Fruit fly (Drosophila melanogaster) whole organism, prepupa: ENCODE measurements around the gene CG13062.

ENCODE experiments used
- Blimp-1 ChIP-seq: fragments of 200-800 bp; sonication (Bioruptor generic); optimal IDR thresholded peaks from 3 replicates; lab custom pipeline; 2017; ENCODE audit warnings: missing biosample characterization, missing genetic modification characterization, mild to moderate bottlenecking, moderate library complexity, missing genetic modification reagents
- CG10631 ChIP-seq: fragments of 200-800 bp; sonication (Bioruptor generic); optimal IDR thresholded peaks from 2 replicates; lab custom pipeline; 2016; ENCODE audit warnings: missing biosample characterization, missing genetic modification characterization
- CG10669 ChIP-seq: fragments of 200-800 bp; sonication (Bioruptor generic); optimal IDR thresholded peaks from 3 replicates; lab custom pipeline; 2018; ENCODE audit warnings: missing biosample characterization, mild to moderate bottlenecking, missing genetic modification characterization, moderate library complexity
- CG11294 ChIP-seq: fragments of 200-800 bp; sonication (Bioruptor generic); IDR thresholded peaks from 2 replicates; pipeline ENCODE4 v1.3.6; 2022; ENCODE audit warnings: missing biosample characterization, missing genetic modification characterization
- CG11762 ChIP-seq: fragments of 200-800 bp; sonication (Bioruptor generic); optimal IDR thresholded peaks from 3 replicates; lab custom pipeline; 2016; ENCODE audit warnings: missing biosample characterization, missing genetic modification characterization; ENCODE audit not compliant: insufficient read depth
- CG11902 ChIP-seq: fragments of 200-800 bp; sonication (Bioruptor generic); optimal IDR thresholded peaks from 3 replicates; lab custom pipeline; 2016; ENCODE audit warnings: missing biosample characterization, missing genetic modification characterization
- CG15336 ChIP-seq: fragments of 200-800 bp; sonication (Bioruptor generic); IDR thresholded peaks from 2 replicates; pipeline ENCODE4 v1.3.6; 2022; ENCODE audit warnings: missing biosample characterization, missing genetic modification characterization
- CG16779 ChIP-seq: fragments of 200-800 bp; sonication (Bioruptor generic); optimal IDR thresholded peaks from 3 replicates; lab custom pipeline; 2017; ENCODE audit warnings: missing biosample characterization, mild to moderate bottlenecking, missing genetic modification characterization
- CG3032 ChIP-seq: fragments of 200-800 bp; optimal IDR thresholded peaks from 2 replicates; lab custom pipeline; 2019; ENCODE audit warnings: missing biosample characterization, mild to moderate bottlenecking, missing genetic modification characterization, moderate library complexity
- CG32006 ChIP-seq: fragments of 200-800 bp; sonication (Bioruptor generic); optimal IDR thresholded peaks from 3 replicates; lab custom pipeline; 2017; ENCODE audit warnings: missing biosample characterization, mild to moderate bottlenecking, missing genetic modification characterization
- CG3919 ChIP-seq: fragments of 200-800 bp; sonication (Bioruptor generic); optimal IDR thresholded peaks from 3 replicates; lab custom pipeline; 2016; ENCODE audit warnings: missing biosample characterization, missing genetic modification characterization
- CG4318 ChIP-seq: fragments of 200-800 bp; sonication (Bioruptor generic); optimal IDR thresholded peaks from 3 replicates; lab custom pipeline; 2017; ENCODE audit warnings: missing biosample characterization, mild to moderate bottlenecking, missing genetic modification characterization
- CG6163 ChIP-seq: fragments of 200-800 bp; sonication (Bioruptor generic); IDR thresholded peaks from 3 replicates; pipeline ENCODE4 v1.3.6; 2022; ENCODE audit warnings: missing biosample characterization, missing genetic modification characterization
- CG6276 ChIP-seq: fragments of 200-800 bp; sonication (Bioruptor generic); optimal IDR thresholded peaks from 2 replicates; lab custom pipeline; 2017; ENCODE audit warnings: missing biosample characterization, mild to moderate bottlenecking, missing genetic modification characterization
- CG6792 ChIP-seq: fragments of 200-800 bp; sonication (Bioruptor generic); optimal IDR thresholded peaks from 3 replicates; lab custom pipeline; 2016; ENCODE audit warnings: missing biosample characterization, missing genetic modification characterization
- CG6854 ChIP-seq: fragments of 200-800 bp; sonication (Bioruptor generic); optimal IDR thresholded peaks from 2 replicates; lab custom pipeline; 2017; ENCODE audit warnings: missing biosample characterization, mild to moderate bottlenecking, missing genetic modification characterization
- CG8119 ChIP-seq: fragments of 200-800 bp; sonication (Bioruptor generic); IDR thresholded peaks from 3 replicates; pipeline ENCODE4 v1.3.6; 2022; ENCODE audit warnings: missing biosample characterization, missing genetic modification characterization
- CG8319 ChIP-seq: fragments of 200-800 bp; sonication (Bioruptor generic); optimal IDR thresholded peaks from 3 replicates; lab custom pipeline; 2016; ENCODE audit warnings: missing biosample characterization, missing genetic modification characterization
- CG9139 ChIP-seq: fragments of 200-800 bp; sonication (Bioruptor generic); optimal IDR thresholded peaks from 3 replicates; lab custom pipeline; 2017; ENCODE audit warnings: missing biosample characterization, mild to moderate bottlenecking, missing genetic modification characterization
- Eip93F ChIP-seq: fragments of 200-800 bp; sonication (Bioruptor generic); optimal IDR thresholded peaks from 2 replicates; lab custom pipeline; 2016; ENCODE audit warnings: missing biosample characterization, mild to moderate bottlenecking, missing genetic modification characterization
- Gug ChIP-seq: fragments of 200-800 bp; sonication (Bioruptor generic); IDR thresholded peaks from 2 replicates; pipeline ENCODE4 v1.3.6; 2022; ENCODE audit warnings: missing biosample characterization, missing genetic modification characterization
- Hr38 ChIP-seq: sonication (Bioruptor generic); optimal IDR thresholded peaks from 2 replicates; lab custom pipeline; 2016; ENCODE audit warnings: missing biosample characterization, missing genetic modification characterization
- Hr39 ChIP-seq: fragments of 200-800 bp; sonication (Bioruptor generic); optimal IDR thresholded peaks from 2 replicates; lab custom pipeline; 2016; ENCODE audit warnings: missing biosample characterization, missing genetic modification characterization
- Hr4 ChIP-seq: fragments of 200-800 bp; sonication (Bioruptor generic); optimal IDR thresholded peaks from 3 replicates; lab custom pipeline; 2016; ENCODE audit warnings: missing biosample characterization, missing genetic modification characterization
- Lpt ChIP-seq: fragments of 200-800 bp; sonication (Bioruptor generic); optimal IDR thresholded peaks from 3 replicates; lab custom pipeline; 2016; ENCODE audit warnings: missing biosample characterization, missing genetic modification characterization
- Met ChIP-seq: fragments of 200-800 bp; sonication (Bioruptor generic); optimal IDR thresholded peaks from 3 replicates; lab custom pipeline; 2016; ENCODE audit warnings: missing biosample characterization, missing genetic modification characterization
- OdsH ChIP-seq: fragments of 200-800 bp; sonication (Bioruptor generic); optimal IDR thresholded peaks from 3 replicates; lab custom pipeline; 2016; ENCODE audit warnings: missing biosample characterization, missing genetic modification characterization
- Smox ChIP-seq: fragments of 200-800 bp; sonication (Bioruptor generic); optimal IDR thresholded peaks from 3 replicates; lab custom pipeline; 2016; ENCODE audit warnings: missing biosample characterization, missing genetic modification characterization
- Sox102F ChIP-seq: fragments of 200-800 bp; sonication (Bioruptor generic); optimal IDR thresholded peaks from 2 replicates; lab custom pipeline; 2016; ENCODE audit warnings: missing biosample characterization, mild to moderate bottlenecking, missing genetic modification characterization
- acj6 ChIP-seq: fragments of 200-800 bp; sonication (Bioruptor generic); optimal IDR thresholded peaks from 3 replicates; lab custom pipeline; 2016; ENCODE audit warnings: missing biosample characterization, missing genetic modification characterization
- dac ChIP-seq: fragments of 200-800 bp; sonication (Bioruptor generic); optimal IDR thresholded peaks from 2 replicates; lab custom pipeline; 2017; ENCODE audit warnings: missing biosample characterization, mild to moderate bottlenecking, missing genetic modification characterization
- dsx ChIP-seq: fragments of 200-800 bp; optimal IDR thresholded peaks from 3 replicates; lab custom pipeline; 2019; ENCODE audit warnings: missing biosample characterization, mild to moderate bottlenecking, missing genetic modification characterization, moderate library complexity; ENCODE audit not compliant: poor library complexity, severe bottlenecking
- eg ChIP-seq: fragments of 200-800 bp; sonication (Bioruptor generic); IDR thresholded peaks from 3 replicates; pipeline ENCODE4 v1.3.6; 2022; ENCODE audit warnings: missing biosample characterization, missing genetic modification characterization
- fd59A ChIP-seq: fragments of 200-800 bp; sonication (Bioruptor generic); optimal IDR thresholded peaks from 2 replicates; lab custom pipeline; 2017; ENCODE audit warnings: missing biosample characterization, mild to moderate bottlenecking, missing genetic modification characterization, missing genetic modification reagents
- fkh ChIP-seq: fragments of 200-800 bp; sonication (Bioruptor generic); optimal IDR thresholded peaks from 3 replicates; lab custom pipeline; 2017; ENCODE audit warnings: missing biosample characterization, mild to moderate bottlenecking, missing genetic modification characterization, moderate library complexity
- lz ChIP-seq: fragments of 200-800 bp; sonication (Bioruptor generic); optimal IDR thresholded peaks from 3 replicates; lab custom pipeline; 2016; ENCODE audit warnings: missing biosample characterization, missing genetic modification characterization
- net ChIP-seq: fragments of 200-800 bp; sonication (Bioruptor generic); optimal IDR thresholded peaks from 3 replicates; lab custom pipeline; 2016; ENCODE audit warnings: missing biosample characterization, missing genetic modification characterization
- pdm3 ChIP-seq: fragments of 200-800 bp; sonication (Bioruptor generic); optimal IDR thresholded peaks from 3 replicates; lab custom pipeline; 2016; ENCODE audit warnings: missing biosample characterization, missing genetic modification characterization
- ss ChIP-seq, 2 experiments: fragments of 200-800 bp; sonication (Bioruptor generic); optimal IDR thresholded peaks; 2 replicates in 1 of 2; 3 replicates in 1 of 2; lab custom pipeline; 2017 to 2018; ENCODE audit warnings: mild to moderate bottlenecking in 2 of 2, missing biosample characterization in 2 of 2, missing genetic modification characterization in 2 of 2, moderate library complexity in 1 of 2
- svp ChIP-seq: fragments of 200-800 bp; sonication (Bioruptor generic); peaks from one replicate; lab custom pipeline; 2016; ENCODE audit warnings: missing biosample characterization, missing genetic modification characterization
- topi ChIP-seq: fragments of 200-800 bp; sonication (Bioruptor generic); optimal IDR thresholded peaks from 3 replicates; lab custom pipeline; 2016; ENCODE audit warnings: missing biosample characterization, missing genetic modification characterization

The CG13062 gene

DNA sequence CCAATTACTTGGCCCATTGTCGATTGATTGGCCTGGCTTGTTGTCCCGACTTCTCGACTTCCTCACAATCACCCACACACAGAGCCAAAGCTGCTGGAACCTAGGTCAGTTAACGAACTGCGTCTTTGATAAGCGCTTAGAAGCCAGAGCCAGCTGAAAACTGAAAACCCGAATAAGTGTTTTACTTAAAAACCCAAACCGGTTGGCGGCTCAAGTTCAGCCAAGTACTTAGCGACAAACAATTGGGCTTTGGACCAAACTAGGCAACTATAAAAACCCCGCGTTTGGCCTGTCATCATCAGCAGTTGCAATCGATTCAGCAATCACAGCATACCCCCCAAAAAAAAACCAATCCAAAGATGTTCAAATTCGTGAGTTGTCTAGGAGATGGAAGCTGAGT, 9.3 kb downstream of the CG13062 start, which contains the start of gene CG13059:
Gene CG13059 (plus strand): TSS at position 301 of the 400 bp plus-strand sequence.
- TF ChIP-seq dac (GFP tag; lab: Kevin White, UChicago) (no peak), net (GFP tag; lab: Kevin White, UChicago) (no peak)

DNA sequence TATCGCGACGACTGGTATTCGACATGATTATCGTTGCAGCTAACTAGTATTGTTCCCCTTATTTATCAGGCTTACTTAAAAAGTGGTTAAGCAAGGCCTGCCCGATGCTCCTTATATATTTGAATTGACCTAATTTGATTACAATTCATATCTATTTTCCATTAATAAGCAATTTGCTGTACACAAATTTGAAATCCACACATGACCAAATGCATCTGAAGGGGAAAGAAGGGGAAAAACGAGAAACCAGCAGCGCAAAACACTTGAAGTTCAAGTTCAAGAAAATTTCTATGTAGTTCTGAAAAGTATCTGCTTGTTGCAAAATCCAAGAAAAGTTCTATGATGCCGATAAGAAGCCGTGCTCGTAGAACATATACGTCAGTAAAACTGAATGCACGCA, 12.6 kb downstream of the CG13062 start, which contains the start of the genes CG13040 and CG13039:
Gene CG13040 (minus strand): TSS at position 101 of the 400 bp plus-strand sequence.
Gene CG13039 (minus strand): TSS at position 106 of the 400 bp plus-strand sequence.
- TF ChIP-seq CG6854 (GFP tag; lab: Kevin White, UChicago) (no peak), Hr39 (GFP tag; lab: Kevin White, UChicago) (no peak), ss (GFP tag; optimal IDR thresholded peaks at IDR 0.05; lab: Kevin White, UChicago) (no peak), dsx (no peak), svp (GFP tag; lab: Kevin White, UChicago) (no peak), Sox102F (GFP tag; lab: Kevin White, UChicago) (no peak), CG11902 (GFP tag; lab: Kevin White, UChicago) (no peak), pdm3 (GFP tag; lab: Kevin White, UChicago) (no peak)

DNA sequence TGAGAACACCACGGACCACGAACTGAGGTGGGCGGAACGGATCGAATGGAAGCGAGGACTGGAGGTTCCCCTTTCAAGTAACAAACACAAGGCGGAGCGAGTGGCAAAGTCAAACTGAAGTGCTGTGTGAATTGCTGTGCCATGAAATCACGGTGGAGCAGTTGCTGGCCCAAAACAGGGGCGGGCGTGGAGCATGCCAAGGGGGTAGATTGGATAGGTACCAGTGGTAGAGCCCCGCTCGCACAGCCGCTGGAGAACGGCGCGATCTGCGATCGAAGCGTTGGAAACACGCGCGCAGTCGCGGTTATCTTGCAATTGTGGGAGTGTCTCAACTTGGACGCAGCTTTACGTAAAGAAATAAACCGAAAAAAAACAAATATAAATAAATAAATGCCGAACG, 13.7 kb downstream of the CG13062 start, which contains the start of gene CG13038:
Gene CG13038 (minus strand): TSS at position 118 of the 400 bp plus-strand sequence.
- TF ChIP-seq CG6854 (GFP tag; lab: Kevin White, UChicago), result no peak
- TF ChIP-seq Hr4 (GFP tag; lab: Kevin White, UChicago), result no peak
- TF ChIP-seq ss (GFP tag; optimal IDR thresholded peaks at IDR 0.05; lab: Kevin White, UChicago), result peak in 1 of 2 experiments; percentile 15
- TF ChIP-seq svp (GFP tag; lab: Kevin White, UChicago), result peak; percentile 16
- 0 out of 3 replicates have a peak, but pooled peaks have one; percentile 27 for TF ChIP-seq CG6163 (GFP tag; lab: Robert Waterston, UW)
- peak; percentile 48 for TF ChIP-seq eg (GFP tag; lab: Robert Waterston, UW)

DNA sequence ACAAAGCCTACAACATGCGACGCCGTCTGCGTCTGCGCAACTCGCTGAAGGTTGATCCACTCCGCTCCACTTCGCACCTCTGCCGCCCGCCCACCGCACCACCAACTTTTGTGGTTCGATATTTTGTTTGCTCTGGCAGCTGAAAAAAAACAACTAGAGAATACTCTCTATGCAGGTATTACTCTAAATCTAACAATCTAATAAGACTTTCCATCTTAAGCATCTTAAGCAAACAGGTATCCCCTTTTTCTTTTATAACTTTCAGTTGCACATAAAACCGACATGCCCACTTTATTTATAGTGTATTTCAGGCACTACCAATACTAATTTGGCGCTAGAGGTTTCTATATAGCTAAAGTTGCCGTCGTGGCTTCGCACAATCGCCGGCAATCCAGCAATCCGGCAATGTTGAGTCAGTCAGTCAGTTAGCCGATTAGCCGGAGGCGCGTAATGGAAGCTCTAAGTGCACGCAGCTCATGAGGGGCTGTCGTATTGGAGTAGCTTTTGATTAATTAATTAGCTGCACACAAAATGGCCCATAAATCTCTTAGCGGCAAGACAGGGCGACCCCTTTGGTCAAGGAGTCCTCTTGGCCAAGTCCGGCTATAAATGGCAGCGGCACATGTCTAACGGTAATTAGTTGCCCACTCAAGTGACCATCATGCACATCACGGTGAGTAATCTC, 14.3 kb downstream of the CG13062 start, which contains the start of gene CG13058:
Gene CG13058 (plus strand): TSS at position 635 of the 685 bp plus-strand sequence.
- TF ChIP-seq Sox102F (GFP tag; lab: Kevin White, UChicago) (no peak), CG10669 (GFP tag; lab: Kevin White, UChicago) (peak; percentile 62), CG32006 (GFP tag; lab: Kevin White, UChicago) (peak; percentile 85), CG16779 (tag; lab: Kevin White, UChicago) (peak; percentile 10), CG6792 (peak; percentile 21), Gug (GFP tag; lab: Robert Waterston, UW) (peak; percentile 32; the same call in 1 of the 2 replicates), CG9139 (GFP tag; lab: Kevin White, UChicago) (no peak), eg (GFP tag; lab: Robert Waterston, UW) (peak; percentile 23; the same call in 1 of the 3 replicates), lz (no peak), CG3919 (GFP tag; lab: Kevin White, UChicago) (peak; percentile 44), CG6276 (GFP tag; lab: Kevin White, UChicago) (peak; percentile 79), dac (GFP tag; lab: Kevin White, UChicago) (peak; percentile 35), CG8119 (GFP tag; lab: Robert Waterston, UW) (peak; percentile 89), net (GFP tag; lab: Kevin White, UChicago) (peak; percentile 72), CG11294 (peak; percentile 48; the same call in 1 of the 2 replicates), CG3032 (tag; lab: Kevin White, UChicago) (peak; percentile 32), Eip93F (GFP tag; lab: Kevin White, UChicago) (no peak), Met (GFP tag; lab: Kevin White, UChicago) (peak; percentile 9), CG11902 (GFP tag; lab: Kevin White, UChicago) (no peak), OdsH (peak; percentile 55), pdm3 (GFP tag; lab: Kevin White, UChicago) (peak; percentile 73), acj6 (GFP tag; lab: Kevin White, UChicago) (peak; percentile 50), CG10631 (GFP tag; lab: Kevin White, UChicago) (peak; percentile 37), CG15336 (peak; percentile 93), Blimp-1 (GFP tag; lab: Kevin White, UChicago) (no peak), Lpt (GFP tag; lab: Kevin White, UChicago) (peak; percentile 65), Hr38 (GFP tag; lab: Kevin White, UChicago) (peak; percentile 5), CG11762 (GFP tag; lab: Kevin White, UChicago) (peak; percentile 43), topi (no peak), dsx (no peak), fkh (GFP tag; lab: Kevin White, UChicago) (peak; percentile 67), CG6163 (GFP tag; lab: Robert Waterston, UW) (0 out of 3 replicates have a peak, but pooled peaks have one; percentile 42), Smox (GFP tag; lab: Kevin White, UChicago) (no peak), fd59A (peak; percentile 61), CG4318 (peak; percentile 78), CG8319 (GFP tag; lab: Kevin White, UChicago) (no peak), Hr4 (GFP tag; lab: Kevin White, UChicago) (peak; percentile 85)
